Fruit fly (Drosophila melanogaster): ENCODE measurements around the gene CG6693.

DNA sequence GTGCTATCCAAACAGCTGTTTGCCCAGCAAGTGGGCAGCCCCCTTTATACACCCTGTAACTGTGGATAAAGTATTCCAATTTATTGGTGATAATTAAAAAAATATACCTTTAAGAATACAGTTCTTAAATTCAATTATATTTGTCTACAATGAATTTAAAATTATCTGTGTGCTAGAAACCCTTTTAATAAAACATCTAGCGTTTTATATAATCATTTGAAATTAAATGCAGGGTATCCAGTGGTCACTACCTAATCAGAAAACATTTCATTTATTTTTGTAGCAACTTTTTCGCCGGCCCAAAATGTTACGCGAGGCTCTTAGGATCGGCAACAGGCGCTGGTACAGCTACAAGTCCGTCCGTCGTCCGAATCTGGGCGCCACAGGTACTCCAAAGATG lies 5.1 kb upstream of the CG6693 start, which contains the start of gene CG17726:
- TF ChIP-seq CG8478 (optimal IDR thresholded peaks at IDR 0.05) (no peak), CTCF (optimal IDR thresholded peaks at IDR 0.05) (no peak)
